Fruit fly (Drosophila melanogaster) whole organism, wandering third instar larva: Measurements from ENCODE around the gene CG6729.

Experiments
- Abd-B ChIP-seq: fragments of >200 bp; optimal IDR thresholded peaks from 2 replicates; lab custom pipeline; 2017; ENCODE audit warnings: missing biosample characterization, missing genetic modification characterization
- CG32264 ChIP-seq: fragments of 200-800 bp; sonication (Bioruptor generic); optimal IDR thresholded peaks from 2 replicates; lab custom pipeline; 2016; ENCODE audit warnings: missing biosample characterization, missing genetic modification characterization
- CG9705 ChIP-seq: fragments of 200-800 bp; sonication (Bioruptor generic); optimal IDR thresholded peaks from 2 replicates; lab custom pipeline; 2018; ENCODE audit warnings: missing biosample characterization, mild to moderate bottlenecking, missing genetic modification characterization
- CrebA ChIP-seq: fragments of 200-800 bp; sonication (Bioruptor generic); optimal IDR thresholded peaks from 2 replicates; lab custom pipeline; 2016; ENCODE audit warnings: missing biosample characterization, mild to moderate bottlenecking, missing genetic modification characterization, borderline replicate concordance
- Dfd ChIP-seq: fragments of >200 bp; optimal IDR thresholded peaks from 2 replicates; lab custom pipeline; 2017; ENCODE audit warnings: missing biosample characterization, missing genetic modification characterization
- Dif ChIP-seq: fragments of 200-275, 200-300 bp; sonication (Bioruptor generic); optimal IDR thresholded peaks from 2 replicates; lab custom pipeline; 2018; ENCODE audit warnings: missing biosample characterization, missing genetic modification characterization; ENCODE audit not compliant: partially characterized antibody
- GATAd ChIP-seq: sonication (Bioruptor generic); optimal IDR thresholded peaks from 2 replicates; lab custom pipeline; 2016; ENCODE audit warnings: missing biosample characterization, missing genetic modification characterization
- HLH106 ChIP-seq: fragments of 200-800 bp; optimal IDR thresholded peaks from 3 replicates; lab custom pipeline; 2019; ENCODE audit warnings: missing biosample characterization, mild to moderate bottlenecking, missing genetic modification characterization, moderate library complexity
- Hnf4 ChIP-seq: fragments of 200-800 bp; sonication (Bioruptor generic); optimal IDR thresholded peaks from 2 replicates; lab custom pipeline; 2016; ENCODE audit warnings: missing biosample characterization, mild to moderate bottlenecking, missing genetic modification characterization
- Hr78 ChIP-seq: fragments of >200 bp; optimal IDR thresholded peaks from 2 replicates; lab custom pipeline; 2017; ENCODE audit warnings: missing biosample characterization, missing genetic modification characterization
- Hr83 ChIP-seq: fragments of 200-300 bp; sonication (Bioruptor generic); optimal IDR thresholded peaks from 2 replicates; lab custom pipeline; 2016; ENCODE audit warnings: missing biosample characterization, mild to moderate bottlenecking, missing genetic modification characterization, moderate library complexity; ENCODE audit not compliant: poor library complexity, severe bottlenecking
- Jra ChIP-seq: sonication (Bioruptor generic); optimal IDR thresholded peaks from 2 replicates; lab custom pipeline; 2016; ENCODE audit warnings: missing biosample characterization, missing genetic modification characterization
- Myc ChIP-seq: fragments of >200 bp; optimal IDR thresholded peaks from 2 replicates; lab custom pipeline; 2017
- N ChIP-seq: fragments of >200 bp; optimal IDR thresholded peaks from 2 replicates; lab custom pipeline; 2018; ENCODE audit warnings: missing biosample characterization, missing external identifiers, missing genetic modification characterization
- OdsH ChIP-seq: fragments of 200-800 bp; sonication (Bioruptor generic); optimal IDR thresholded peaks from 2 replicates; lab custom pipeline; 2016; ENCODE audit warnings: missing biosample characterization, mild to moderate bottlenecking, missing genetic modification characterization
- Rel ChIP-seq, 2 experiments: fragments of 200-800 bp; sonication (Bioruptor generic) in 1 of 2; optimal IDR thresholded peaks; 2 replicates in 1 of 2; 3 replicates in 1 of 2; lab custom pipeline; 2016 to 2019; ENCODE audit warnings: mild to moderate bottlenecking in 2 of 2, missing biosample characterization in 2 of 2, missing genetic modification characterization in 2 of 2, moderate library complexity in 1 of 2
- Sp1 ChIP-seq: fragments of 200-800 bp; sonication (Bioruptor generic); optimal IDR thresholded peaks from 3 replicates; lab custom pipeline; 2019; ENCODE audit warnings: missing biosample characterization, mild to moderate bottlenecking, missing genetic modification characterization, moderate library complexity
- Vsx2 ChIP-seq: fragments of 200-300, 225-300 bp; sonication (Bioruptor generic); optimal IDR thresholded peaks from 2 replicates; lab custom pipeline; 2018; ENCODE audit warnings: missing biosample characterization, missing genetic modification characterization; ENCODE audit not compliant: partially characterized antibody
- br ChIP-seq: fragments of 200-800 bp; sonication (Bioruptor generic); optimal IDR thresholded peaks from 2 replicates; lab custom pipeline; 2016; ENCODE audit warnings: missing biosample characterization, missing genetic modification characterization
- brk ChIP-seq: fragments of 200-800 bp; sonication (Bioruptor generic); optimal IDR thresholded peaks from 2 replicates; lab custom pipeline; 2016; ENCODE audit warnings: missing biosample characterization, mild to moderate bottlenecking, missing genetic modification characterization
- dl ChIP-seq, 2 experiments: fragments of 175-275, 200-275 bp in 1 of 2; fragments of 200-275 bp in 1 of 2; sonication (Bioruptor generic); optimal IDR thresholded peaks; lab custom pipeline; 2018; ENCODE audit warnings: mild to moderate bottlenecking in 2 of 2, missing biosample characterization in 2 of 2, missing genetic modification characterization in 2 of 2, moderate library complexity in 2 of 2; ENCODE audit not compliant: partially characterized antibody in 2 of 2, insufficient read depth in 1 of 2
- dmrt93B ChIP-seq: fragments of 200-800 bp; sonication (Bioruptor generic); optimal IDR thresholded peaks from 2 replicates; lab custom pipeline; 2018; ENCODE audit warnings: missing biosample characterization, mild to moderate bottlenecking, missing genetic modification characterization
- dsf ChIP-seq: sonication (Bioruptor generic); optimal IDR thresholded peaks from 2 replicates; lab custom pipeline; 2016; ENCODE audit warnings: missing biosample characterization, missing genetic modification characterization, borderline replicate concordance
- ey ChIP-seq: fragments of 200-800 bp; sonication (Bioruptor generic); optimal IDR thresholded peaks from 2 replicates; lab custom pipeline; 2016; ENCODE audit warnings: missing biosample characterization, missing genetic modification characterization
- foxo ChIP-seq, 2 experiments: fragments of 200-800 bp; sonication (Bioruptor generic); optimal IDR thresholded peaks; 2 replicates in 1 of 2; 3 replicates in 1 of 2; lab custom pipeline; 2016 to 2017; ENCODE audit warnings: missing biosample characterization in 2 of 2, missing genetic modification characterization in 2 of 2
- fru ChIP-seq: fragments of 200-800 bp; sonication (Bioruptor generic); optimal IDR thresholded peaks from 3 replicates; lab custom pipeline; 2016; ENCODE audit warnings: missing biosample characterization, mild to moderate bottlenecking, missing genetic modification characterization
- h ChIP-seq: fragments of 200-800 bp; sonication (Bioruptor generic); optimal IDR thresholded peaks from 3 replicates; lab custom pipeline; 2016; ENCODE audit warnings: missing biosample characterization, mild to moderate bottlenecking, missing genetic modification characterization
- jim ChIP-seq: fragments of 175-275, 200-325 bp; sonication (Bioruptor generic); optimal IDR thresholded peaks from 2 replicates; lab custom pipeline; 2016; ENCODE audit warnings: missing biosample characterization, mild to moderate bottlenecking, missing genetic modification characterization
- lola ChIP-seq: fragments of >200 bp; optimal IDR thresholded peaks from 2 replicates; lab custom pipeline; 2017; ENCODE audit warnings: missing biosample characterization, missing genetic modification characterization
- pan ChIP-seq: fragments of >200 bp; optimal IDR thresholded peaks from 2 replicates; lab custom pipeline; 2017
- psq ChIP-seq: fragments of 200-800 bp; sonication (Bioruptor generic); optimal IDR thresholded peaks from 3 replicates; lab custom pipeline; 2017; ENCODE audit warnings: missing biosample characterization, mild to moderate bottlenecking, missing genetic modification characterization, moderate library complexity
- sage ChIP-seq: fragments of 200-800 bp; sonication (Bioruptor generic); optimal IDR thresholded peaks from 2 replicates; lab custom pipeline; 2016; ENCODE audit warnings: missing biosample characterization, mild to moderate bottlenecking, missing genetic modification characterization
- sv ChIP-seq: fragments of 200-800 bp; sonication (Bioruptor generic); optimal IDR thresholded peaks from 3 replicates; lab custom pipeline; 2016; ENCODE audit warnings: missing biosample characterization, missing genetic modification characterization
- tai ChIP-seq: sonication (Bioruptor generic); optimal IDR thresholded peaks from 2 replicates; lab custom pipeline; 2016; ENCODE audit warnings: missing biosample characterization, missing genetic modification characterization
- usp ChIP-seq: fragments of >200 bp; optimal IDR thresholded peaks from 2 replicates; lab custom pipeline; 2017; ENCODE audit warnings: missing biosample characterization, missing genetic modification characterization
- woc ChIP-seq: sonication (Bioruptor generic); optimal IDR thresholded peaks from 2 replicates; lab custom pipeline; 2016; ENCODE audit warnings: missing biosample characterization, mild to moderate bottlenecking, missing genetic modification characterization

The CG6729 gene

dm6 chr2L:10729955-10730354 is 13.8 kb downstream of the CG6729 start, which contains the start of gene CG17118:
Gene CG17118 (plus strand): TSS chr2L:10730255.
- TF ChIP-seq lola: no peak
- TF ChIP-seq jim (GFP tag; lab: Kevin White, UChicago): no peak
- no peak for TF ChIP-seq pan
- TF ChIP-seq N (GFP tag; lab: Kevin White, UChicago): no peak
- TF ChIP-seq sv (GFP tag; lab: Kevin White, UChicago): no peak
- no peak for TF ChIP-seq OdsH
- no peak for TF ChIP-seq Hr78 (GFP tag; lab: Kevin White, UChicago)
- TF ChIP-seq woc (GFP tag; lab: Kevin White, UChicago): no peak
- TF ChIP-seq brk (GFP tag; lab: Kevin White, UChicago): no peak
- TF ChIP-seq GATAd (GFP tag; lab: Kevin White, UChicago): no peak
- TF ChIP-seq CG32264 (GFP tag; lab: Kevin White, UChicago): no peak
- TF ChIP-seq Hr83 (GFP tag; lab: Kevin White, UChicago): no peak
- no peak for TF ChIP-seq Myc (lab: Kevin White, UChicago)
- TF ChIP-seq Jra: no peak
- TF ChIP-seq usp (GFP tag; lab: Kevin White, UChicago): no peak
- no peak for TF ChIP-seq fru
- TF ChIP-seq h: no peak
- no peak for TF ChIP-seq Dfd

DNA sequence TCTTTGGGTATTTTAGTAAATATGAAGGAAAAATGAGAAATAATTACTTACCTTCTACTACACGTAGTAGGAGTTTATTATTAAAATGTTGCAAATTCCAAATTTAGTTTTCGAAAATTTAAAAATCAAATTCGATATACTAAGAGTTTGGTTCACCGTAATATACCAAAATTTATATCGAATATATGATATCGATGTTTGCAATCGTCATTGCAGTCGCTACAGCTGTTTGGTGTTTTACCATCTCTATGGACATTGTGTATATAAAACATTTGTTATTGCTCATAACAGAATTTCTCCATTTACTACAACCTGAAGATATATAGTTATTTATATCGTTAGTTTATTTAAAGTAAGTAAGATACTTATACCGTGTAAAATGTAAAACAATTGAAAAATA is 15.0 kb downstream of the CG6729 start, which contains the start of gene CG6443:
Gene CG6443, plus strand, starts transcription at position 228 of the 400 bp plus-strand sequence.
- no peak for TF ChIP-seq CG9705 (GFP tag; lab: Kevin White, UChicago)
- TF ChIP-seq sage (GFP tag; lab: Kevin White, UChicago): peak; percentile 50
- TF ChIP-seq, all 38 proteins: peak for 1

- TF ChIP-seq Hr83 (GFP tag; lab: Kevin White, UChicago): no peak
- TF ChIP-seq ey: no peak
- no peak for TF ChIP-seq dmrt93B (GFP tag; lab: Kevin White, UChicago)
- TF ChIP-seq CrebA (GFP tag; lab: Kevin White, UChicago): no peak
- TF ChIP-seq Vsx2 (GFP tag; lab: Kevin White, UChicago): no peak
- TF ChIP-seq jim (GFP tag; lab: Kevin White, UChicago): no peak
- no peak for TF ChIP-seq foxo (GFP tag; optimal IDR thresholded peaks at IDR 0.05; lab: Kevin White, UChicago)
- TF ChIP-seq Dif (GFP tag; lab: Kevin White, UChicago): no peak
- no peak for TF ChIP-seq br (GFP tag; lab: Kevin White, UChicago)
- TF ChIP-seq Abd-B (GFP tag; lab: Kevin White, UChicago): no peak
- no peak for TF ChIP-seq CG9705 (GFP tag; lab: Kevin White, UChicago)
- TF ChIP-seq tai (GFP tag; lab: Kevin White, UChicago): no peak
- TF ChIP-seq Hnf4 (GFP tag; lab: Kevin White, UChicago): no peak
- no peak for TF ChIP-seq HLH106 (tag; lab: Kevin White, UChicago)
- no peak for TF ChIP-seq fru
- TF ChIP-seq psq (GFP tag; lab: Kevin White, UChicago): no peak
- TF ChIP-seq Sp1 (GFP tag; lab: Kevin White, UChicago): no peak
These were observed 19.8 kb downstream of the CG6729 start, which contains the start of gene CG6431 for dm6 chr2L:10723903-10724302. Gene CG6431 (plus strand): TSS chr2L:10724203.

dm6 chr2L:10721535-10721934 is 22.2 kb downstream of the CG6729 start:
- TF ChIP-seq dl (GFP tag; optimal IDR thresholded peaks at IDR 0.05; lab: Kevin White, UChicago; ENCODE audit: insufficient read depth in 1 of 2, partially characterized antibody in 2 of 2) (no peak), Sp1 (GFP tag; lab: Kevin White, UChicago) (no peak), Myc (lab: Kevin White, UChicago) (no peak), Rel (GFP tag; optimal IDR thresholded peaks at IDR 0.05; lab: Kevin White, UChicago) (no peak), Rel (tag; optimal IDR thresholded peaks at IDR 0.05; lab: Kevin White, UChicago) (no peak), CG32264 (GFP tag; lab: Kevin White, UChicago) (no peak), fru (no peak), Hnf4 (GFP tag; lab: Kevin White, UChicago) (no peak), dmrt93B (GFP tag; lab: Kevin White, UChicago) (no peak), psq (GFP tag; lab: Kevin White, UChicago) (no peak), dsf (no peak), sv (GFP tag; lab: Kevin White, UChicago) (no peak), N (GFP tag; lab: Kevin White, UChicago) (no peak), Jra (no peak), HLH106 (tag; lab: Kevin White, UChicago) (no peak), CrebA (GFP tag; lab: Kevin White, UChicago) (no peak)
